Fruit fly (Drosophila melanogaster): Measurements from ENCODE around the gene CG2004.

CG2004 gene

dm6 chrX:8681189-8681821 lies 33.4 kb downstream of the CG2004 start, which contains the start of gene CAH3 (continued):
- peak; percentile 93 for TF ChIP-seq HHEX (GFP tag; optimal IDR thresholded peaks at IDR 0.05)
- peak; percentile 86 for TF ChIP-seq CG4282 (GFP tag; optimal IDR thresholded peaks at IDR 0.05)
- peak; percentile 94 for TF ChIP-seq CG15696 (tag; optimal IDR thresholded peaks at IDR 0.05)
- peak; percentile 81 for TF ChIP-seq CG10462 (GFP tag; optimal IDR thresholded peaks at IDR 0.05)
- peak in 1 of 2 experiments; percentile 79 for TF ChIP-seq insv (GFP tag; optimal IDR thresholded peaks at IDR 0.05)
- TF ChIP-seq CG14710 (tag; optimal IDR thresholded peaks at IDR 0.05) = peak; percentile 96
- peak; percentile 68 for TF ChIP-seq ash1 (GFP tag; optimal IDR thresholded peaks at IDR 0.05)
- TF ChIP-seq run (tag; optimal IDR thresholded peaks at IDR 0.05) = peak; percentile 76
- peak; percentile 92 for TF ChIP-seq CG4424 (GFP tag; optimal IDR thresholded peaks at IDR 0.05)
- TF ChIP-seq CG8359 (GFP tag; optimal IDR thresholded peaks at IDR 0.05; ENCODE audit: borderline replicate concordance) = peak; percentile 71
- TF ChIP-seq grau (tag; optimal IDR thresholded peaks at IDR 0.05) = peak; percentile 94
- TF ChIP-seq fru (optimal IDR thresholded peaks at IDR 0.05) = no peak
- TF ChIP-seq Atf6 (GFP tag; IDR thresholded peaks at IDR 0.05) = peak; percentile 96
- peak; percentile 97 for TF ChIP-seq row (GFP tag; IDR thresholded peaks at IDR 0.05)
- TF ChIP-seq zen (tag; optimal IDR thresholded peaks at IDR 0.05) = peak; percentile 92
- TF ChIP-seq Awh (GFP tag; IDR thresholded peaks at IDR 0.05) = peak; percentile 93
- TF ChIP-seq CG9876 (GFP tag; optimal IDR thresholded peaks at IDR 0.05) = peak; percentile 90
- TF ChIP-seq CG8765 (GFP tag; IDR thresholded peaks at IDR 0.05) = peak; percentile 89
- TF ChIP-seq CG6689 (GFP tag; IDR thresholded peaks at IDR 0.05) = peak; percentile 91
- TF ChIP-seq fd102C (GFP tag; optimal IDR thresholded peaks at IDR 0.05) = peak; percentile 16
- peak; percentile 95 for TF ChIP-seq CG9817 (tag; optimal IDR thresholded peaks at IDR 0.05)
- peak; percentile 94 for TF ChIP-seq CG16863 (GFP tag; optimal IDR thresholded peaks at IDR 0.05)
- TF ChIP-seq Sox102F (GFP tag; optimal IDR thresholded peaks at IDR 0.05) = peak; percentile 92
- TF ChIP-seq usp (GFP tag; optimal IDR thresholded peaks at IDR 0.05) = no peak
- TF ChIP-seq CG7357 (GFP tag; IDR thresholded peaks at IDR 0.05) = peak; percentile 74; the same call in 2 of the 3 replicates
- TF ChIP-seq NFAT (GFP tag; IDR thresholded peaks at IDR 0.05) = peak; percentile 90
- peak; percentile 76 for TF ChIP-seq rib (GFP tag; IDR thresholded peaks at IDR 0.05)
- TF ChIP-seq ro (GFP tag; IDR thresholded peaks at IDR 0.05) = peak; percentile 58; the same call in 1 of the 2 replicates
- peak; percentile 86 for TF ChIP-seq btn (GFP tag; optimal IDR thresholded peaks at IDR 0.05)
- TF ChIP-seq z (GFP tag; IDR thresholded peaks at IDR 0.05) = 0 out of 3 replicates have a peak, but pooled peaks have one; percentile 18
- peak; percentile 88 for TF ChIP-seq H15 (GFP tag; IDR thresholded peaks at IDR 0.05)
- TF ChIP-seq CG15601 (tag; optimal IDR thresholded peaks at IDR 0.05) = peak; percentile 91
- peak; percentile 52; the same call in 1 of the 3 replicates for TF ChIP-seq knrl (GFP tag; IDR thresholded peaks at IDR 0.05; ENCODE audit: partially characterized antibody)
- peak; percentile 95 for TF ChIP-seq phol (tag; optimal IDR thresholded peaks at IDR 0.05)
- TF ChIP-seq Mes4 (GFP tag; optimal IDR thresholded peaks at IDR 0.05) = peak; percentile 91
- peak; percentile 97 for TF ChIP-seq CG12659 (GFP tag; optimal IDR thresholded peaks at IDR 0.05)
- peak; percentile 45 for TF ChIP-seq Sin3A (optimal IDR thresholded peaks at IDR 0.05)
- no peak for TF ChIP-seq Dip2 (GFP tag; IDR thresholded peaks at IDR 0.05)
- peak; percentile 89 for TF ChIP-seq CG10267 (tag; optimal IDR thresholded peaks at IDR 0.05)
- TF ChIP-seq CG32767 (GFP tag; IDR thresholded peaks at IDR 0.05) = peak; percentile 90
- TF ChIP-seq Aef1 (GFP tag; IDR thresholded peaks at IDR 0.05) = peak; percentile 83
- no peak for TF ChIP-seq Dfd (GFP tag; optimal IDR thresholded peaks at IDR 0.05)
- TF ChIP-seq sisA (GFP tag; IDR thresholded peaks at IDR 0.05) = peak; percentile 84
- TF ChIP-seq CG2199 (GFP tag; IDR thresholded peaks at IDR 0.05) = peak; percentile 74; the same call in 1 of the 3 replicates
- peak; percentile 90 for TF ChIP-seq wdn (GFP tag; IDR thresholded peaks at IDR 0.05)
- peak; percentile 69 for TF ChIP-seq ac (GFP tag; optimal IDR thresholded peaks at IDR 0.05)
- peak; percentile 91 for TF ChIP-seq CG7556 (GFP tag; optimal IDR thresholded peaks at IDR 0.05)
- peak; percentile 96 for TF ChIP-seq HLH54F (GFP tag; optimal IDR thresholded peaks at IDR 0.05)
- TF ChIP-seq emc (GFP tag; optimal IDR thresholded peaks at IDR 0.05) = peak; percentile 82
- TF ChIP-seq Fer3 (tag; optimal IDR thresholded peaks at IDR 0.05) = peak; percentile 94
- peak; percentile 85 for TF ChIP-seq CG15011 (GFP tag; optimal IDR thresholded peaks at IDR 0.05)

Measured in whole organism, embryonic.